Worm (Caenorhabditis elegans) whole organism, early embryonic: ENCODE results near the gene egli-1.

Experiments
- ama-1 ChIP-seq: fragments of 150-350 bp; optimal IDR thresholded peaks from 2 replicates; lab custom pipeline; 2014
- ceh-36 ChIP-seq: sonication (generic microtip); optimal IDR thresholded peaks from 2 replicates; lab custom pipeline; 2016; ENCODE audit warnings: missing genetic modification characterization, inconsistent platforms, missing compliant biosample characterization
- hmg-4 ChIP-seq: fragments of 200-800 bp; sonication (Bioruptor generic); optimal IDR thresholded peaks from 2 replicates; lab custom pipeline; 2018; ENCODE audit warnings: mild to moderate bottlenecking, missing genetic modification characterization, missing compliant biosample characterization
- hnd-1 ChIP-seq: sonication (generic microtip); optimal IDR thresholded peaks from 2 replicates; lab custom pipeline; 2016; ENCODE audit warnings: missing genetic modification characterization, missing compliant biosample characterization
- pes-1 ChIP-seq: fragments of 200-800 bp; sonication (Bioruptor generic); IDR thresholded peaks from 2 replicates; pipeline ENCODE4 v1.3.6; 2022; ENCODE audit warnings: missing genetic modification reagents, missing genetic modification characterization, missing compliant biosample characterization
- sea-1 ChIP-seq: fragments of 200-800 bp; sonication (Bioruptor generic); conservative IDR thresholded peaks from 2 replicates; pipeline ENCODE4 v1.3.6; 2022; ENCODE audit warnings: missing genetic modification characterization, missing compliant biosample characterization
- tbx-11 ChIP-seq: fragments of 200-800 bp; sonication (Bioruptor generic); IDR thresholded peaks from 2 replicates; pipeline ENCODE4 v1.3.6; 2022; ENCODE audit warnings: missing genetic modification characterization, missing compliant biosample characterization
- tbx-37 ChIP-seq: fragments of 200-800 bp; sonication (Bioruptor generic); conservative IDR thresholded peaks from 2 replicates; pipeline ENCODE4 v1.3.6; 2022; ENCODE audit warnings: missing genetic modification reagents, missing genetic modification characterization, missing compliant biosample characterization
- tra-4 ChIP-seq: sonication (generic microtip); optimal IDR thresholded peaks from 2 replicates; lab custom pipeline; 2017; ENCODE audit warnings: missing genetic modification characterization, missing compliant biosample characterization

DNA sequence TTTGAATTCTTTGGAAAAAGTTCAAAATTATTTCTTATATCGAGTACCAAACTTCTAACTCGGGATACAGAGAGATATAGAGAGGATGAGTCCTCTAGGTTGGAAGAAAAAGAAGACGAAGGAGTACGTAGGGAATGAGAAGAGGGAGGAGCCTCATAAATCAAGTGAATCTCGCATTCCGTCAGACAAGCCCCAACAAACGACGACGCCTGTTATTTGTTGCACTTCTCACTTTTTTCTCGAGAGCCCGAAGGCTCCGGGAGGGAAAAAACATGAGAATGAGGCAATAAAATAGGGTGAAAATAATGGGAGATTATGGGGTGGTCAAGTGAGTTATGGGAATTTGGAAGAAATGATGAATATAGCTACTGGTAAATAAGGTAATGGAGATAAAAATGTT lies 24.1 kb upstream of the egli-1 start:
- TF ChIP-seq hnd-1 (tag; lab: Kevin White, UChicago) = no peak
- no peak for TF ChIP-seq ceh-36 (tag; lab: Kevin White, UChicago)
- TF ChIP-seq ama-1 (lab: Kevin White, UChicago) = no peak
- TF ChIP-seq tbx-37 (GFP tag; lab: Robert Waterston, UW) = no peak
- no peak for TF ChIP-seq tbx-11
- no peak for TF ChIP-seq sea-1 (GFP tag; lab: Robert Waterston, UW)
- no peak for TF ChIP-seq hmg-4
- TF ChIP-seq pes-1 (GFP tag; lab: Robert Waterston, UW) = no peak
- TF ChIP-seq tra-4 (tag; lab: Kevin White, UChicago) = no peak
